Fruit fly (Drosophila melanogaster) whole organism, embryonic: ENCODE results near the gene bb8.

Experiments used
- B-H2 ChIP-seq: fragments of 200-800 bp; sonication (Bioruptor generic); optimal IDR thresholded peaks from 2 replicates; lab custom pipeline; 2018; ENCODE audit warnings: missing biosample characterization, mild to moderate bottlenecking, missing genetic modification characterization
- CG10462 ChIP-seq: fragments of 200-800 bp; sonication (Bioruptor generic); optimal IDR thresholded peaks from 2 replicates; lab custom pipeline; 2016; ENCODE audit warnings: missing biosample characterization, missing genetic modification characterization
- CG11695 ChIP-seq: fragments of 200-800 bp; sonication (Bioruptor generic); IDR thresholded peaks from 3 replicates; pipeline ENCODE4 v1.3.6; 2022; ENCODE audit warnings: missing biosample characterization, missing genetic modification characterization
- CG12659 ChIP-seq: fragments of 200-800 bp; sonication (Bioruptor generic); optimal IDR thresholded peaks from 3 replicates; lab custom pipeline; 2017; ENCODE audit warnings: mild to moderate bottlenecking, missing biosample characterization, missing genetic modification reagents, missing genetic modification characterization
- CG13123 ChIP-seq: fragments of 200-800 bp; sonication (Bioruptor generic); optimal IDR thresholded peaks from 2 replicates; lab custom pipeline; 2016; ENCODE audit warnings: missing biosample characterization, missing genetic modification characterization
- CG13624 ChIP-seq: fragments of 200-800 bp; sonication (Bioruptor generic); optimal IDR thresholded peaks from 2 replicates; lab custom pipeline; 2016; ENCODE audit warnings: missing biosample characterization, missing genetic modification characterization
- CG15269 ChIP-seq: fragments of 200-800 bp; sonication (Bioruptor generic); optimal IDR thresholded peaks from 2 replicates; lab custom pipeline; 2018; ENCODE audit warnings: missing biosample characterization, mild to moderate bottlenecking, missing genetic modification characterization, moderate library complexity
- CG16813 ChIP-seq: fragments of 200-800 bp; sonication (Bioruptor generic); IDR thresholded peaks from 3 replicates; pipeline ENCODE4 v1.3.6; 2022; ENCODE audit warnings: missing biosample characterization, missing genetic modification characterization; ENCODE audit not compliant: partially characterized antibody
- CG2120 ChIP-seq: fragments of 200-800 bp; sonication (Bioruptor generic); optimal IDR thresholded peaks from 3 replicates; lab custom pipeline; 2016; ENCODE audit warnings: missing biosample characterization, missing genetic modification characterization
- CG2678 ChIP-seq: fragments of 200-800 bp; sonication (Bioruptor generic); optimal IDR thresholded peaks from 3 replicates; lab custom pipeline; 2019; ENCODE audit warnings: missing biosample characterization, mild to moderate bottlenecking, missing genetic modification characterization, moderate library complexity
- CG30020 ChIP-seq: fragments of 200-800 bp; optimal IDR thresholded peaks from 2 replicates; lab custom pipeline; 2019; ENCODE audit warnings: missing biosample characterization, mild to moderate bottlenecking, missing genetic modification characterization, moderate library complexity
- CG34422 ChIP-seq: fragments of 200-800 bp; sonication (Bioruptor generic); IDR thresholded peaks from 3 replicates; pipeline ENCODE4 v1.3.6; 2022; ENCODE audit warnings: missing biosample characterization, missing genetic modification characterization
- CG3838 ChIP-seq: fragments of 200-800 bp; sonication (Bioruptor generic); optimal IDR thresholded peaks from 3 replicates; lab custom pipeline; 2016; ENCODE audit warnings: missing biosample characterization, missing genetic modification characterization
- CG4282 ChIP-seq: fragments of 200-800 bp; sonication (Bioruptor generic); optimal IDR thresholded peaks from 2 replicates; lab custom pipeline; 2016; ENCODE audit warnings: missing biosample characterization, missing genetic modification characterization
- CG43689 ChIP-seq: fragments of 200-800 bp; sonication (Bioruptor generic); IDR thresholded peaks from 2 replicates; pipeline ENCODE4 v1.3.6; 2022; ENCODE audit warnings: missing biosample characterization, missing genetic modification characterization
- CG4707 ChIP-seq: fragments of 200-800 bp; sonication (Bioruptor generic); optimal IDR thresholded peaks from 2 replicates; lab custom pipeline; 2018; ENCODE audit warnings: missing biosample characterization, mild to moderate bottlenecking, missing genetic modification characterization, moderate library complexity
- CG6254 ChIP-seq: fragments of 200-800 bp; sonication (Bioruptor generic); optimal IDR thresholded peaks from 3 replicates; lab custom pipeline; 2017; ENCODE audit warnings: mild to moderate bottlenecking, missing biosample characterization, missing genetic modification reagents, missing genetic modification characterization
- CG6689 ChIP-seq: fragments of 200-800 bp; sonication (Bioruptor generic); IDR thresholded peaks from 2 replicates; pipeline ENCODE4 v1.3.6; 2022; ENCODE audit warnings: missing biosample characterization, missing genetic modification characterization
- CG6765 ChIP-seq: fragments of 200-800 bp; sonication (Bioruptor generic); optimal IDR thresholded peaks from 3 replicates; lab custom pipeline; 2017; ENCODE audit warnings: missing biosample characterization, mild to moderate bottlenecking, missing genetic modification characterization
- CG9797 ChIP-seq: fragments of 200-800 bp; sonication (Bioruptor generic); optimal IDR thresholded peaks from 3 replicates; lab custom pipeline; 2018; ENCODE audit warnings: missing biosample characterization, mild to moderate bottlenecking, missing genetic modification characterization
- CG9876 ChIP-seq: fragments of 200-800 bp; sonication (Bioruptor generic); optimal IDR thresholded peaks from 2 replicates; lab custom pipeline; 2016; ENCODE audit warnings: missing biosample characterization, missing genetic modification characterization
- Dll ChIP-seq: fragments of 200-800 bp; sonication (Bioruptor generic); IDR thresholded peaks from 4 replicates; pipeline ENCODE4 v1.3.6; 2022; ENCODE audit warnings: missing biosample characterization, missing genetic modification characterization; ENCODE audit not compliant: partially characterized antibody
- GATAe ChIP-seq: fragments of 200-800 bp; sonication (Bioruptor generic); conservative IDR thresholded peaks from 2 replicates; pipeline ENCODE4 v1.3.6; 2022; ENCODE audit warnings: missing biosample characterization, missing genetic modification characterization
- H2.0 ChIP-seq: fragments of 200-800 bp; sonication (Bioruptor generic); IDR thresholded peaks from 2 replicates; pipeline ENCODE4 v1.3.6; 2022; ENCODE audit warnings: missing biosample characterization, missing genetic modification characterization
- HLH54F ChIP-seq: fragments of 200-800 bp; sonication (Bioruptor generic); optimal IDR thresholded peaks from 3 replicates; lab custom pipeline; 2016; ENCODE audit warnings: missing biosample characterization, missing genetic modification characterization
- Hand ChIP-seq: fragments of 200-800 bp; sonication (Bioruptor generic); optimal IDR thresholded peaks from 2 replicates; lab custom pipeline; 2017; ENCODE audit warnings: mild to moderate bottlenecking, missing biosample characterization, missing genetic modification reagents, missing genetic modification characterization
- Hmr ChIP-seq: fragments of 200-800 bp; sonication (Bioruptor generic); optimal IDR thresholded peaks from 3 replicates; lab custom pipeline; 2017; ENCODE audit warnings: mild to moderate bottlenecking, missing biosample characterization, missing genetic modification reagents, missing genetic modification characterization
- Meics ChIP-seq: fragments of 200-800 bp; sonication (Bioruptor generic); optimal IDR thresholded peaks from 2 replicates; lab custom pipeline; 2017; ENCODE audit warnings: missing biosample characterization, mild to moderate bottlenecking, missing genetic modification characterization
- Oaz ChIP-seq: fragments of 200-800 bp; sonication (Bioruptor generic); IDR thresholded peaks from 2 replicates; pipeline ENCODE4 v1.3.6; 2022; ENCODE audit warnings: missing biosample characterization, missing genetic modification characterization
- Sox102F ChIP-seq: fragments of 200-800 bp; sonication (Bioruptor generic); optimal IDR thresholded peaks from 2 replicates; lab custom pipeline; 2018; ENCODE audit warnings: missing biosample characterization, mild to moderate bottlenecking, missing genetic modification characterization, moderate library complexity
- Sry-δ ChIP-seq: fragments of 200-800 bp; sonication (Bioruptor generic); optimal IDR thresholded peaks from 2 replicates; lab custom pipeline; 2016; ENCODE audit warnings: missing biosample characterization, missing genetic modification characterization
- Ssrp ChIP-seq: fragments of 200-800 bp; sonication (Bioruptor generic); optimal IDR thresholded peaks from 2 replicates; lab custom pipeline; 2018; ENCODE audit warnings: missing biosample characterization, mild to moderate bottlenecking, missing genetic modification characterization, moderate library complexity
- abd-A ChIP-seq: fragments of 200-800 bp; sonication (Bioruptor generic); optimal IDR thresholded peaks from 3 replicates; lab custom pipeline; 2019; ENCODE audit warnings: missing biosample characterization, mild to moderate bottlenecking, missing genetic modification characterization, moderate library complexity
- ac ChIP-seq: fragments of 200-800 bp; sonication (Bioruptor generic); optimal IDR thresholded peaks from 3 replicates; lab custom pipeline; 2017; ENCODE audit warnings: missing biosample characterization, mild to moderate bottlenecking, missing genetic modification characterization
- aop ChIP-seq: fragments of 200-800 bp; sonication (Bioruptor generic); IDR thresholded peaks from 2 replicates; pipeline ENCODE4 v1.3.6; 2022; ENCODE audit warnings: missing biosample characterization, missing genetic modification characterization
- chn ChIP-seq: fragments of 200-800 bp; sonication (Bioruptor generic); optimal IDR thresholded peaks from 2 replicates; lab custom pipeline; 2016; ENCODE audit warnings: missing biosample characterization, missing genetic modification characterization
- da ChIP-seq: fragments of 200-800 bp; sonication (Bioruptor generic); optimal IDR thresholded peaks from 2 replicates; lab custom pipeline; 2016; ENCODE audit warnings: missing biosample characterization, missing genetic modification characterization
- disco-r ChIP-seq: fragments of 200-800 bp; sonication (Bioruptor generic); optimal IDR thresholded peaks from 2 replicates; lab custom pipeline; 2016; ENCODE audit warnings: missing biosample characterization, missing genetic modification characterization
- dysf ChIP-seq: fragments of 200-800 bp; sonication (Bioruptor generic); IDR thresholded peaks from 3 replicates; pipeline ENCODE4 v1.3.6; 2022; ENCODE audit warnings: missing biosample characterization, missing genetic modification characterization
- eyg ChIP-seq: fragments of 200-800 bp; sonication (Bioruptor generic); optimal IDR thresholded peaks from 3 replicates; lab custom pipeline; 2016; ENCODE audit warnings: missing biosample characterization, missing genetic modification characterization
- grn ChIP-seq: fragments of 200-800 bp; sonication (Bioruptor generic); optimal IDR thresholded peaks from 3 replicates; lab custom pipeline; 2017; ENCODE audit warnings: missing biosample characterization, missing genetic modification characterization
- ind ChIP-seq: fragments of 200-800 bp; sonication (Bioruptor generic); optimal IDR thresholded peaks from 3 replicates; lab custom pipeline; 2016; ENCODE audit warnings: missing biosample characterization, missing genetic modification characterization
- otp ChIP-seq: fragments of 200-800 bp; sonication (Bioruptor generic); IDR thresholded peaks from 3 replicates; pipeline ENCODE4, ENCODE4 v1.3.6; 2022; ENCODE audit warnings: missing biosample characterization, missing genetic modification characterization
- p53 ChIP-seq: fragments of 200-800 bp; sonication (Bioruptor generic); optimal IDR thresholded peaks from 2 replicates; lab custom pipeline; 2016; ENCODE audit warnings: missing biosample characterization, missing genetic modification characterization
- pho ChIP-seq: fragments of 200-800 bp; sonication (Bioruptor generic); optimal IDR thresholded peaks from 2 replicates; lab custom pipeline; 2016; ENCODE audit warnings: missing biosample characterization, missing genetic modification characterization
- rib ChIP-seq: fragments of 200-800 bp; sonication (Bioruptor generic); IDR thresholded peaks from 2 replicates; pipeline ENCODE4 v1.3.6; 2022; ENCODE audit warnings: missing biosample characterization, missing genetic modification characterization
- sens-2 ChIP-seq: fragments of 200-800 bp; sonication (Bioruptor generic); IDR thresholded peaks from 2 replicates; pipeline ENCODE4 v1.3.6; 2022; ENCODE audit warnings: missing biosample characterization, missing genetic modification characterization
- sima ChIP-seq: fragments of 200-800 bp; sonication (Bioruptor generic); optimal IDR thresholded peaks from 2 replicates; lab custom pipeline; 2016; ENCODE audit warnings: missing biosample characterization, missing genetic modification characterization
- sob ChIP-seq: fragments of 200-800 bp; sonication (Bioruptor generic); IDR thresholded peaks from 2 replicates; pipeline ENCODE4 v1.3.6; 2022; ENCODE audit warnings: missing biosample characterization, missing genetic modification characterization
- unpg ChIP-seq: fragments of 200-800 bp; sonication (Bioruptor generic); optimal IDR thresholded peaks from 3 replicates; lab custom pipeline; 2018; ENCODE audit warnings: missing biosample characterization, mild to moderate bottlenecking, missing genetic modification characterization, moderate library complexity
- usp ChIP-seq: fragments of >200 bp; optimal IDR thresholded peaks from 2 replicates; lab custom pipeline; 2017; ENCODE audit warnings: missing biosample characterization, missing genetic modification characterization
- wor ChIP-seq: fragments of 200-800 bp; sonication (Bioruptor generic); IDR thresholded peaks from 2 replicates; pipeline ENCODE4 v1.3.6; 2022; ENCODE audit warnings: missing biosample characterization, missing genetic modification characterization
- yki ChIP-seq: fragments of >200 bp; optimal IDR thresholded peaks from 3 replicates; lab custom pipeline; 2018

The bb8 gene

dm6 chr3R:23315630-23316029 lies 25.6 kb upstream of the bb8 start (continued):
- TF ChIP-seq Meics, result no peak
- peak; percentile 4 for TF ChIP-seq chn (GFP tag; lab: Kevin White, UChicago)
- TF ChIP-seq usp (GFP tag; lab: Kevin White, UChicago), result no peak
- TF ChIP-seq CG12659 (GFP tag; lab: Kevin White, UChicago), result peak; percentile 11
- peak; percentile 31; the same call in 1 of the 2 replicates for TF ChIP-seq CG6689 (GFP tag; lab: Robert Waterston, UW)
- TF ChIP-seq da, result no peak
- TF ChIP-seq aop (GFP tag; lab: Robert Waterston, UW), result no peak
- TF ChIP-seq Hand (GFP tag; lab: Kevin White, UChicago), result no peak
- no peak for TF ChIP-seq p53 (GFP tag; lab: Kevin White, UChicago)
- no peak for TF ChIP-seq CG11695 (GFP tag; lab: Robert Waterston, UW)
- peak; percentile 68 for TF ChIP-seq H2.0 (GFP tag; lab: Robert Waterston, UW)
- 0 out of 2 replicates have a peak, but pooled peaks have one; percentile 7 for TF ChIP-seq Oaz (GFP tag; lab: Robert Waterston, UW)
- TF ChIP-seq B-H2 (GFP tag; lab: Kevin White, UChicago), result no peak
- TF ChIP-seq rib (GFP tag; lab: Robert Waterston, UW), result no peak
- peak; percentile 46; the same call in 1 of the 3 replicates for TF ChIP-seq dysf
- no peak for TF ChIP-seq CG6765 (GFP tag; lab: Kevin White, UChicago)
- TF ChIP-seq Sry-δ (GFP tag; lab: Kevin White, UChicago), result no peak
- no peak for TF ChIP-seq eyg (GFP tag; lab: Kevin White, UChicago)
- no peak for TF ChIP-seq GATAe (GFP tag; lab: Robert Waterston, UW)
- TF ChIP-seq ac (GFP tag; lab: Kevin White, UChicago), result no peak
- TF ChIP-seq disco-r (GFP tag; lab: Kevin White, UChicago), result no peak
- no peak for TF ChIP-seq abd-A
- TF ChIP-seq CG10462, result peak; percentile 17
- no peak for TF ChIP-seq wor
- TF ChIP-seq otp, result no peak
- TF ChIP-seq CG9876 (GFP tag; lab: Kevin White, UChicago), result no peak
- TF ChIP-seq sob (GFP tag; lab: Robert Waterston, UW), result no peak
- no peak for TF ChIP-seq Dll (GFP tag; lab: Robert Waterston, UW)
- no peak for TF ChIP-seq CG34422
- TF ChIP-seq sens-2, result 0 out of 2 replicates have a peak, but pooled peaks have one; percentile 13
- no peak for TF ChIP-seq CG13624 (GFP tag; lab: Kevin White, UChicago)
- TF ChIP-seq HLH54F (GFP tag; lab: Kevin White, UChicago), result no peak
- no peak for TF ChIP-seq CG3838 (GFP tag; lab: Kevin White, UChicago)
- TF ChIP-seq yki, result no peak
- TF ChIP-seq grn, result no peak
- peak; percentile 42 for TF ChIP-seq CG2678 (tag; lab: Kevin White, UChicago)
- TF ChIP-seq CG30020 (tag; lab: Kevin White, UChicago), result no peak
- peak; percentile 15 for TF ChIP-seq Sox102F
- TF ChIP-seq sima (GFP tag; lab: Kevin White, UChicago), result no peak
- TF ChIP-seq CG43689 (GFP tag; lab: Robert Waterston, UW), result no peak
- peak; percentile 3 for TF ChIP-seq Hmr (GFP tag; lab: Kevin White, UChicago)
- no peak for TF ChIP-seq pho (GFP tag; lab: Kevin White, UChicago)
- TF ChIP-seq CG4707 (GFP tag; lab: Kevin White, UChicago), result no peak
- no peak for TF ChIP-seq CG9797 (GFP tag; lab: Kevin White, UChicago)
- TF ChIP-seq CG6254 (GFP tag; lab: Kevin White, UChicago), result no peak
- no peak for TF ChIP-seq CG4282
- no peak for TF ChIP-seq CG2120 (GFP tag; lab: Kevin White, UChicago)
- peak; percentile 24 for TF ChIP-seq unpg (GFP tag; lab: Kevin White, UChicago)
- no peak for TF ChIP-seq CG16813
- no peak for TF ChIP-seq CG15269 (tag; lab: Kevin White, UChicago)
- no peak for TF ChIP-seq CG13123 (GFP tag; lab: Kevin White, UChicago)
- peak; percentile 22 for TF ChIP-seq Ssrp
- peak; percentile 26 for TF ChIP-seq ind (GFP tag; lab: Kevin White, UChicago)
